Fruit fly (Drosophila melanogaster): Measurements from ENCODE around the gene Osi2.

- TF ChIP-seq HLH106 (tag; optimal IDR thresholded peaks at IDR 0.05) (no peak), Sp1 (GFP tag; optimal IDR thresholded peaks at IDR 0.05) (no peak), h (GFP tag; optimal IDR thresholded peaks at IDR 0.05) (no peak), fru (GFP tag; optimal IDR thresholded peaks at IDR 0.05) (no peak), GATAd (GFP tag; optimal IDR thresholded peaks at IDR 0.05) (no peak), Abd-B (GFP tag; optimal IDR thresholded peaks at IDR 0.05) (no peak), psq (GFP tag; optimal IDR thresholded peaks at IDR 0.05) (no peak), sv (GFP tag; optimal IDR thresholded peaks at IDR 0.05) (no peak), lola (GFP tag; optimal IDR thresholded peaks at IDR 0.05) (no peak), foxo (GFP tag; optimal IDR thresholded peaks at IDR 0.05) (no peak)
Observed at dm6 chr3R:6211041-6211377, 1.8 kb downstream of the Osi2 start.
